Fruit fly (Drosophila melanogaster) whole organism: ENCODE measurements around the gene mRRF2.

Experiments
- CG8478 ChIP-seq: fragments of >200 bp; optimal IDR thresholded peaks from 2 replicates; lab custom pipeline; 2018; ENCODE audit warnings: inconsistent platforms
- Dll ChIP-seq: fragments of >200 bp; optimal IDR thresholded peaks from 2 replicates; lab custom pipeline; 2017
- EcR ChIP-seq, 2 experiments: fragments of >200 bp; optimal IDR thresholded peaks; 2 replicates each; lab custom pipeline; 2017; ENCODE audit warnings: missing biosample characterization in 2 of 2, missing genetic modification characterization in 2 of 2, missing genetic modification reagents in 2 of 2
- pan ChIP-seq: fragments of >200 bp; optimal IDR thresholded peaks from 2 replicates; lab custom pipeline; 2017
- psq ChIP-seq: fragments of >200 bp; optimal IDR thresholded peaks from 2 replicates; lab custom pipeline; 2017

DNA sequence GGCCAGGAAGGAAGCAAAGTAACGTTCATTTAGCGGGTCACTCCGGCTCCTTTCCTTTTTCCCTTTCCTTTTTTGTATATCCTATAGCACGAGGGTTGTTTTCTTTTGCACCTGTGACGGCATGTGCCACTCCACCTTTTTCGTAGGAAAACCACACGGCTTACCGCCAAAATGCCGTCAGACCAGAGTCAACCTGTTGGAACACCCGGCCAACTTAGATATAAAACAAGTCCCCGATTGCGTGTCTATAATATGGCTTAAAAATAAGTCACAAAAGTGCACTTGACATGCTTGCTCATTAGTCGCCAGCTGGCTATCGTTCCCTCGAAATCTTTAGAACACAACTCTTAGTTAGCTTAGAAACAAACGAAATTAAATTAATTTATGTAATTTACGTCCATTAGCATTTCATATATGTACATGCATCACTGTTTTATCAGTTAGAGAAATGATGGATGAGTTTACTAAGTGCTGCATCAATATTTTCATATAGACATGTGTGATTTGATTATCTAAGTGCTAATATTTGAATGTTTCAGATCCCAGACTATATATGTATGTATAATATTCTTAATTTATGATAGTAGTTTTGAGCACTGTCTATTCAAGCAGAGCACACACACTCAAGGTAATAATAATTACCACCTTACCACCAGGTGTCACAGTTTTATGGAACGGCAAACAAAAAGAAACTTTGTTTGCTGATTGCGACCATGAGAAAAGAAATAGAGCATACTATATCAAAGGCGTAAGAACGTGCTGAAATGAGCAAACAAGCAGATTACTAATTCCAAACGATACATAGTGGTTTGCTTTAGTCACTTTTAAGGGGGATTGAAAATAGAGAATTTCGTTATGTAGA, 21.3 kb downstream of the mRRF2 start:
- TF ChIP-seq EcR (GFP tag; optimal IDR thresholded peaks at IDR 0.05; lab: Kevin White, UChicago) (no peak), pan (lab: Kevin White, UChicago) (no peak), Dll (no peak), CG8478 (lab: Kevin White, UChicago) (no peak), psq (no peak)
